Fruit fly (Drosophila melanogaster): ENCODE data around the gene CG43288.

CG43288 gene

dm6 chrX:4240146-4240545 is 27.3 kb downstream of the CG43288 start:
- TF ChIP-seq cg (GFP tag; optimal IDR thresholded peaks at IDR 0.05) (peak; percentile 7), stwl (tag; optimal IDR thresholded peaks at IDR 0.05) (peak; percentile 26), slp2 (GFP tag; optimal IDR thresholded peaks at IDR 0.05) (no peak), z (GFP tag; IDR thresholded peaks at IDR 0.05) (peak; percentile 85), Rfx (GFP tag; IDR thresholded peaks at IDR 0.05) (0 out of 2 replicates have a peak, but pooled peaks have one; percentile 10), Dref (GFP tag; IDR thresholded peaks at IDR 0.05) (peak; percentile 45), sens (GFP tag) (peak; percentile 39), CG15073 (GFP tag; optimal IDR thresholded peaks at IDR 0.05) (peak; percentile 88), Nf-YA (GFP tag; IDR thresholded peaks at IDR 0.05) (no peak), Fer2 (tag; optimal IDR thresholded peaks at IDR 0.05) (no peak)

- TF ChIP-seq CG5953 (GFP tag; IDR thresholded peaks at IDR 0.05) (no peak), CG14014 (GFP tag; IDR thresholded peaks at IDR 0.05) (no peak), Ets65A (GFP tag) (peak; percentile 71), CG8290 (GFP tag; optimal IDR thresholded peaks at IDR 0.05) (no peak), CG8290 (tag; optimal IDR thresholded peaks at IDR 0.05) (no peak), fu2 (GFP tag; optimal IDR thresholded peaks at IDR 0.05) (no peak), CG12391 (tag; optimal IDR thresholded peaks at IDR 0.05) (no peak), MTF-1 (GFP tag; optimal IDR thresholded peaks at IDR 0.05; ENCODE audit: borderline replicate concordance) (no peak)
These were observed 29.9 kb downstream of the CG43288 start, which contains the start of gene Femcoat for dm6 chrX:4242726-4243125. TSS of gene Femcoat (minus strand) at chrX:4242826.

dm6 chrX:4246039-4246438 is 33.2 kb downstream of the CG43288 start, which contains the start of gene Muc4B:
TSS of gene Muc4B (minus strand) at chrX:4246139.
- TF ChIP-seq crc (GFP tag; optimal IDR thresholded peaks at IDR 0.05) (no peak), CG12071 (GFP tag; optimal IDR thresholded peaks at IDR 0.05) (no peak), gem (tag; optimal IDR thresholded peaks at IDR 0.05) (no peak), Sry-β (GFP tag; optimal IDR thresholded peaks at IDR 0.05) (no peak), CG2875 (GFP tag; optimal IDR thresholded peaks at IDR 0.05) (no peak), CG1024 (GFP tag; IDR thresholded peaks at IDR 0.05) (no peak), Doc3 (GFP tag; IDR thresholded peaks at IDR 0.05; ENCODE audit: partially characterized antibody) (no peak), Nf-YC (tag; optimal IDR thresholded peaks at IDR 0.05) (no peak)

- TF ChIP-seq Xbp1 (GFP tag; optimal IDR thresholded peaks at IDR 0.05) (no peak), bsh (GFP tag; optimal IDR thresholded peaks at IDR 0.05) (no peak), CG11504 (tag; optimal IDR thresholded peaks at IDR 0.05) (no peak), en (GFP tag; optimal IDR thresholded peaks at IDR 0.05) (no peak), CG10366 (GFP tag; IDR thresholded peaks at IDR 0.05) (no peak), CG15011 (GFP tag; optimal IDR thresholded peaks at IDR 0.05) (no peak), Dip3 (GFP tag; optimal IDR thresholded peaks at IDR 0.05) (no peak), vvl (GFP tag; IDR thresholded peaks at IDR 0.05) (no peak), ci (GFP tag; IDR thresholded peaks at IDR 0.05) (no peak), prd (optimal IDR thresholded peaks at IDR 0.05) (no peak), prd (GFP tag; IDR thresholded peaks at IDR 0.05) (no peak), CG4282 (GFP tag; optimal IDR thresholded peaks at IDR 0.05) (no peak), Mes4 (GFP tag; optimal IDR thresholded peaks at IDR 0.05) (no peak)
These were observed 34.2 kb downstream of the CG43288 start, which contains the start of gene CG43134 for dm6 chrX:4247013-4247412. TSS of gene CG43134 (plus strand) at chrX:4247313.
